Fruit fly (Drosophila melanogaster) whole organism: ENCODE measurements around the gene Msr-110.
A peak's percentile ranks its signal among the peaks of the same experiment; 100 is the strongest.

Source experiments
- CG8478 ChIP-seq: fragments of >200 bp; optimal IDR thresholded peaks from 2 replicates; lab custom pipeline; 2018; ENCODE audit warnings: inconsistent platforms
- Dll ChIP-seq: fragments of >200 bp; optimal IDR thresholded peaks from 2 replicates; lab custom pipeline; 2017
- EcR ChIP-seq, 2 experiments: fragments of >200 bp; optimal IDR thresholded peaks; 2 replicates each; lab custom pipeline; 2017; ENCODE audit warnings: missing biosample characterization in 2 of 2, missing genetic modification characterization in 2 of 2, missing genetic modification reagents in 2 of 2
- pan ChIP-seq: fragments of >200 bp; optimal IDR thresholded peaks from 2 replicates; lab custom pipeline; 2017
- psq ChIP-seq: fragments of >200 bp; optimal IDR thresholded peaks from 2 replicates; lab custom pipeline; 2017
- usp ChIP-seq: fragments of >200 bp; optimal IDR thresholded peaks from 2 replicates; lab custom pipeline; 2017; ENCODE audit warnings: missing biosample characterization, missing genetic modification characterization, mixed read lengths

Gene Msr-110

DNA sequence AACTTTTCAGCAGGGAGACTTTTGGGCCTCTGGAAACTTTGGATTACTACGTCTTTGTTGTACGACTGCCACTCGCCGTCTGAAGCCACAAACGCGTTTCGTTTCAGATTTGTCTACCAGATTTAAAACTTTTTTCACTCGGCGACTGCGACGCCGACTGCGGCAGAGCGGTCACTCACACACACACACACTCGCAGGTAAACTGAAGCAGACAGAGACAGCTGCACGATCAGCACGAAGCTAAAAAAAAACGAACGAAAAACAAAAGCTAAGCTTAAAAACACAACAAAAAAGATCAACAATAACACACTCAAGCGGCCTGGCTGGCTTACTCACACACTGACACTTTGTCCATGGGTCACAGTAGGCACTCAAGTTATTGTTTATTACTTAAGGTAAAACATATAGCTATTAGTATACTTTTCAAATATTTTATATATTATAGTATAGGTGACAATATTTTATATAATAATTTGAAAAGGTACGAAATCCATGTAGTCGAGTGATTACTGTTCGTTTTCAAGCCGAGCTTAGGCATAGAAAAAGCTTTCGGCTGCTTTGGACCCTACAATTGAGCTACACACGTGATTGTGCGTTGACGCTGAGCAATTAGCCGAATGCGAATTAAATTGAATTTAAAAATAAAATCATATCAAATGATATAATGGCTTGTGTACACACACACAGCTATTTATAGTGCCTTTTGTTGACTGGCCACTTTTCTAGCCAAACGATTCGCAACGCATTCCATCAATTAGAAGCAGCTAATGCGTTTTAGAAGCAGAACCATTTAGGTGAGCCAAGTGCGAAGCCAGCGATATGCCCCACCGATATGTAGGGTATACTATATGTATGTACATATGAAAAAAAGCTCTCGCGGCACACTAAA is at the start of gene Msr-110:
Gene Msr-110, minus strand, starts transcription at position 99 of the 889 bp plus-strand sequence.
- TF ChIP-seq EcR (GFP tag; optimal IDR thresholded peaks at IDR 0.05; lab: Kevin White, UChicago) (no peak), usp (GFP tag; lab: Kevin White, UChicago) (no peak), pan (lab: Kevin White, UChicago) (no peak), psq (lab: Kevin White, UChicago) (no peak)

- TF ChIP-seq CG8478 (lab: Kevin White, UChicago), result no peak
- TF ChIP-seq EcR (GFP tag; optimal IDR thresholded peaks at IDR 0.05; lab: Kevin White, UChicago), result no peak
- TF ChIP-seq usp (GFP tag; lab: Kevin White, UChicago), result no peak
- TF ChIP-seq psq (lab: Kevin White, UChicago), result no peak
- no peak for TF ChIP-seq Dll (lab: Kevin White, UChicago)
- no peak for TF ChIP-seq pan (lab: Kevin White, UChicago)
These were observed 49.3 kb upstream of the Msr-110 start for dm6 chr3L:5626465-5626864.

DNA sequence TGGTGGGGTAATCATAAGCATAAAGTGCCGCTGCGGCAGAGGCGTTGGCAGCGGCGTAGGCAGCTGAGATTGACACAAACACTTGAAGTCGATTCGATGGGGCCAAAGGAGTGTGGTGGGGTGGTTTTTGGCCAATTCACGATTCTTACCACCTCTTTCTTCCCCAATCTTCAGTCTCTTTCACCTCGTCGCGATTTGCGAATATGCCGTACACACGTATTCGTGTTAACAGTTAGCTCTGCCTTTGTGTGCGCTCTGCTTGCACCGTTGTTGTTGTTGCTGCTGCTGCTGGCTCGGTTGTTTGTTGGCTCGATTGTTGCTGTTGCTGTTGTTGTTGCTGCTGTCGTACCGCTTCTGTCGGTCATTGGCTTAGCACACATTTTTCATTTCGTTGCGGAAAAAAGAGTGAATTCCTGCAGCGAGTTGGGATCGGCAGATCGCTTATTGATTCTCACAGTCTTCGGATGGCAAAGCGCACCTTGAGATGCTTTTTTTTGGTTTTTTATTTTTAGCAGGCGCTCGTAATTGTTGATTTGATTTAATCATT is 48.0 kb upstream of the Msr-110 start:
- TF ChIP-seq usp (GFP tag; lab: Kevin White, UChicago), result no peak
- TF ChIP-seq CG8478 (lab: Kevin White, UChicago), result no peak
- no peak for TF ChIP-seq psq (lab: Kevin White, UChicago)
- TF ChIP-seq Dll (lab: Kevin White, UChicago), result no peak
- TF ChIP-seq EcR (GFP tag; optimal IDR thresholded peaks at IDR 0.05; lab: Kevin White, UChicago), result peak; percentile 62 to 86
- no peak for TF ChIP-seq pan (lab: Kevin White, UChicago)

DNA sequence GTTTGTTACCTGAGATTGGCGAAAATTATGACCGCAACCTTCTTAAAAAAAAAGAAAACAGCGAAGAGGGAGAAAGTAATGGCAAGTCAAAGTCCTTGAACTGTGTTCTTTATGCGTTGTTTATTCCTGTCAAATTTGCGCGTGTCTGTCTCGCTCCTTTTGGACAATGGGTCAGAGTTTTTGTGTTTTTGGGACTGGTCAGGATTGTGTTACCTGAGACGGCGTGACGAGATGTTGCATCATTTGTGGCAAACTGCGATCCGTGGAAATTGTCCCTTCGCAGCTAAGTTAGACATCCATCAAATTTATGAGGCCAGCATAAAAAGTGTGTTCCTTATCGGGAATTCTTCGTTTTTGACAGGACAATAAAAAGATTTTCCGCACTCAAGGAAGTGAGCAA is 46.1 kb upstream of the Msr-110 start:
- TF ChIP-seq Dll (lab: Kevin White, UChicago) (no peak), psq (lab: Kevin White, UChicago) (no peak), usp (GFP tag; lab: Kevin White, UChicago) (no peak), CG8478 (lab: Kevin White, UChicago) (no peak), pan (lab: Kevin White, UChicago) (no peak), EcR (GFP tag; optimal IDR thresholded peaks at IDR 0.05; lab: Kevin White, UChicago) (no peak)

dm6 chr3L:5621908-5622307 is 44.8 kb upstream of the Msr-110 start:
- no peak for TF ChIP-seq usp (GFP tag; lab: Kevin White, UChicago)
- peak; percentile 10 for TF ChIP-seq Dll (lab: Kevin White, UChicago)
- peak in 1 of 2 experiments; percentile 93 for TF ChIP-seq EcR (GFP tag; optimal IDR thresholded peaks at IDR 0.05; lab: Kevin White, UChicago)

DNA sequence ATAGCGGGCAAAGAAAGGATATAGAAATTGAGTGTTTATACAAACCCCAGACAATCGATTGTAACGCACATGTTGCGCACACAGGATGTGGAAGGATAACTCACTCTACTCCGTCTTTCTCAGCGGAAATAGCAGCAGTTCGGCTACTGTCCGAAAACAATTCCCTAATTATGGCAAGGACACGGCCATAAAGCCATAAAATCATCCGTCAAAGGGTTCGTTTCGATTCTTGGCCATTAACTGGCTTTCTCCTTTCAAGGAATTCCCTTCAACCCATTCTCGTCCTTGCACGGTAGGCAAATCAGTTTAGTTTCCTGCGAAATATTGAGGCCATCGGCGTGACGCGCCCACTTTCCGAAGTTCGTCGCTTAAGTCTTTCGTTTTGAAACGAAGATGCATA is 44.4 kb upstream of the Msr-110 start:
- TF ChIP-seq usp (GFP tag; lab: Kevin White, UChicago) (no peak), Dll (lab: Kevin White, UChicago) (no peak), pan (lab: Kevin White, UChicago) (no peak), psq (lab: Kevin White, UChicago) (no peak), EcR (GFP tag; optimal IDR thresholded peaks at IDR 0.05; lab: Kevin White, UChicago) (no peak), CG8478 (lab: Kevin White, UChicago) (no peak)

- TF ChIP-seq psq (lab: Kevin White, UChicago) (no peak), pan (lab: Kevin White, UChicago) (no peak), EcR (GFP tag; optimal IDR thresholded peaks at IDR 0.05; lab: Kevin White, UChicago) (peak; percentile 55 to 86)
These were observed 41.5 kb upstream of the Msr-110 start for dm6 chr3L:5618697-5619096.

- TF ChIP-seq EcR (GFP tag; optimal IDR thresholded peaks at IDR 0.05; lab: Kevin White, UChicago), result peak; percentile 41 to 71
- no peak for TF ChIP-seq CG8478 (lab: Kevin White, UChicago)
- TF ChIP-seq usp (GFP tag; lab: Kevin White, UChicago), result no peak
- TF ChIP-seq Dll (lab: Kevin White, UChicago), result no peak
- no peak for TF ChIP-seq psq (lab: Kevin White, UChicago)
- no peak for TF ChIP-seq pan (lab: Kevin White, UChicago)
These were observed 40.2 kb upstream of the Msr-110 start for dm6 chr3L:5617395-5617794.

DNA sequence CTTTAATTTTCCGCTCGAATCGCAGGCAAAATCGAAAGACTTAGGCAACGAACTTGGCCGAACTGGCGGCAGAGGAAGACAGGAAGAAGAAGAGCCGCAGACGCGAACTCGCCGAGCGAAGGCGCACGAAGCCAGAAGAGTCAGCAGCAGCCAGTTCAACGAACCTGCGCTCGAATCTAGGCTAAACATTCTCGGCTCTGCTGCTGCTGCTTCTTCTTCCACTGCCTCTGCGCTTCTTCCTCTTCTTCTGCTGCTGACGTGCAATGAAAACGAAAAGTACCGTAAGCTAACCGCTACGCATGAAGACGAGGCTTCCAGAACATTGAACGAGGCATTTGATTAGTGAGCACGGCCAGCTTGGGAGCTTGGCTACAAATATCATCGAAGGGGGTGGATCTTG is 39.3 kb upstream of the Msr-110 start:
- TF ChIP-seq CG8478 (lab: Kevin White, UChicago) (no peak), EcR (GFP tag; optimal IDR thresholded peaks at IDR 0.05; lab: Kevin White, UChicago) (peak; percentile 61 to 88)

DNA sequence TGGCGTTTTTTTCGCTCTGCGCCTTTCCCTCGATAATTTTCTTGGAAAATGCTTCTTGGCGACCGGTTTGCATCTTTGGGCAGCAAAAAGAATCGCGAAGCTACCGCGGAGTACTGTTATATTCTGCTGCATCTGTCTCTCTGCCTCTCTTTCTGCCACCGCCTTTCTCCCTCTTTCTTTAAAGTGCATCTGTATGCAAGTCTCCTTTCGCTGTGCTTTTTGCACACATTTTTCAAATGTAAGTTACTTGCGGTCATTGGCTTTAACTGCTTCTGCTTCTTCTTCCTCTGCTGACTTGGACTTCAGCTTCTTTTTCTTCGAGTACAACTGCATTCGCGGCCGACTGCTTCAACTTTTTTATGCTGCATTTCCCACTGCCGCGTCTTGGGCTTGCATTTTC is 38.6 kb upstream of the Msr-110 start:
- TF ChIP-seq EcR (GFP tag; optimal IDR thresholded peaks at IDR 0.05; lab: Kevin White, UChicago), result peak; percentile 66 to 83
- TF ChIP-seq psq (lab: Kevin White, UChicago), result no peak

DNA sequence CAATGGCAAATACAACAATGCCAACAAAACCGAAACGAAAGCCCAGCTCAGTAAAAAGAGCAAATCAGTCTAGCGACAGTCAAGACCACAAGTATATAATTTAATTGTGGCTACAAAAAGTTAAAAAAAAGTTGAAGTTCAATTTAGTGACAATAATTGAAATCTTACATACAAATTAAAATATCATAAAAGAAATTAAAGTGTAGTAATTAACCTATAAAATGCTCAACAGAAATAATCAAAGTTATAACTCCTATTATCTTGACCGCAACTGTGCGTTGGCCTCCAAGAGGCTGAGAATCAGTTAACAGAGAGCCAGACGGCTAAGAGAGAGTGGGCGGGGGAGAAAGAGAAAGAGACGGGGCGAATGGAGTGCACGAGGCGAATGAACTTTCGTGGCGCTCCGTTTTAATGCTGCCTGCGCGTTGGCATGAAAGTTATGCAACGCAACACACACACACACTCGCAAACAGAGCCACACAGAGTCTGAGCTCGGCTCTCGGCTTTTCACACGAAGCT is 34.6 kb upstream of the Msr-110 start:
- TF ChIP-seq usp (GFP tag; lab: Kevin White, UChicago) (no peak), Dll (lab: Kevin White, UChicago) (no peak), EcR (GFP tag; optimal IDR thresholded peaks at IDR 0.05; lab: Kevin White, UChicago) (peak; percentile 84 to 97), psq (lab: Kevin White, UChicago) (no peak), pan (lab: Kevin White, UChicago) (no peak)

- TF ChIP-seq CG8478 (lab: Kevin White, UChicago), result peak; percentile 8
- no peak for TF ChIP-seq pan (lab: Kevin White, UChicago)
These were observed 33.4 kb upstream of the Msr-110 start for dm6 chr3L:5610582-5610981.
